Worm (Caenorhabditis elegans): ENCODE results near the gene skpo-1.

Gene skpo-1

DNA sequence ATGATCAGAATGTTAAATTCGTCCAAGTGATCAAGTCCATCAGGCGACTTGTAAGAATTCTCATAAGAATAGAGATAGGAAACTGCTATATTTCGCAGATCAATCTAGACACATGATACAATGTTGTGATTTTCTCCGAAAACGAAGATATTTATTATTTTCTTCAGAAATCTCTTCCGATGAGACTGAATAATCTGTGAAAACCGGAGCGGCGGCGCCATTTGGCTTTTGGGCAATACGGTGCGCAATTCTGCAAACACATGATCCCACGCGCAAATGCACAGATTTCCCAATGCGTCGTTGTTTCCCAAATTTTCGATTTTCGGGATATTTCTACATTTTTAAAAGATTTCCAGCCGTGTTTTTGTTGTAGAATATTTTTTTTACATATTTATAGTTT is 37.5 kb upstream of the skpo-1 start (continued):
- peak; percentile 31 for TF ChIP-seq nhr-19 (GFP tag; conservative IDR thresholded peaks at IDR 0.05)
- no peak for TF ChIP-seq egl-27 (tag; optimal IDR thresholded peaks at IDR 0.05)
- TF ChIP-seq aha-1 (tag; optimal IDR thresholded peaks at IDR 0.05): no peak
- TF ChIP-seq irx-1 (tag; optimal IDR thresholded peaks at IDR 0.05): peak; percentile 15
- no peak for TF ChIP-seq aly-2 (tag; optimal IDR thresholded peaks at IDR 0.05)
- TF ChIP-seq mdl-1 (tag; optimal IDR thresholded peaks at IDR 0.05): peak in 1 of 2 experiments; percentile 33
- no peak for TF ChIP-seq efl-3 (GFP tag; optimal IDR thresholded peaks at IDR 0.05)
- peak; percentile 8 for TF ChIP-seq lin-13 (GFP tag; optimal IDR thresholded peaks at IDR 0.05)
- no peak for TF ChIP-seq ceh-90 (tag; optimal IDR thresholded peaks at IDR 0.05)
- TF ChIP-seq lin-39 (tag; optimal IDR thresholded peaks at IDR 0.05): no peak
- no peak for TF ChIP-seq lir-3 (tag; optimal IDR thresholded peaks at IDR 0.05; ENCODE audit: poor library complexity)
- TF ChIP-seq ztf-11 (tag; optimal IDR thresholded peaks at IDR 0.05): no peak
- peak; percentile 44 for TF ChIP-seq xbp-1 (tag; optimal IDR thresholded peaks at IDR 0.05)
- TF ChIP-seq mep-1 (tag; optimal IDR thresholded peaks at IDR 0.05): peak; percentile 65
- no peak for TF ChIP-seq nhr-28 (tag; optimal IDR thresholded peaks at IDR 0.05)
- TF ChIP-seq lsy-2 (tag; optimal IDR thresholded peaks at IDR 0.05): peak; percentile 85 to 95
- TF ChIP-seq tlp-1 (tag; optimal IDR thresholded peaks at IDR 0.05): no peak
- no peak for TF ChIP-seq zag-1 (tag; optimal IDR thresholded peaks at IDR 0.05)
- TF ChIP-seq ceh-8 (GFP tag; optimal IDR thresholded peaks at IDR 0.05): no peak
- no peak for TF ChIP-seq vab-15 (tag; optimal IDR thresholded peaks at IDR 0.05)
- TF ChIP-seq sox-4 (tag; optimal IDR thresholded peaks at IDR 0.05): no peak
- TF ChIP-seq hlh-4 (tag; optimal IDR thresholded peaks at IDR 0.05): no peak
- TF ChIP-seq blmp-1 (tag; optimal IDR thresholded peaks at IDR 0.05): peak; percentile 63
- peak; percentile 90 for TF ChIP-seq F16B12.6 (tag; optimal IDR thresholded peaks at IDR 0.05)
- TF ChIP-seq nhr-85 (tag): peak; percentile 82
- no peak for TF ChIP-seq nhr-77 (tag; optimal IDR thresholded peaks at IDR 0.05)
- TF ChIP-seq fkh-4 (tag; optimal IDR thresholded peaks at IDR 0.05; ENCODE audit: borderline replicate concordance): no peak
- no peak for TF ChIP-seq grh-1 (GFP tag; IDR thresholded peaks at IDR 0.05)
- peak; percentile 48 for TF ChIP-seq lin-14 (GFP tag; optimal IDR thresholded peaks at IDR 0.05)
- peak; percentile 2 for TF ChIP-seq C16A3.4 (tag; optimal IDR thresholded peaks at IDR 0.05)
- no peak for TF ChIP-seq Y116A8C.19 (tag; optimal IDR thresholded peaks at IDR 0.05; ENCODE audit: borderline replicate concordance)
- peak; percentile 0 for TF ChIP-seq lin-15B (tag; optimal IDR thresholded peaks at IDR 0.05)
- peak; percentile 54 for TF ChIP-seq snu-23 (GFP tag; optimal IDR thresholded peaks at IDR 0.05)
- TF ChIP-seq zip-4 (GFP tag; optimal IDR thresholded peaks at IDR 0.05): no peak

DNA sequence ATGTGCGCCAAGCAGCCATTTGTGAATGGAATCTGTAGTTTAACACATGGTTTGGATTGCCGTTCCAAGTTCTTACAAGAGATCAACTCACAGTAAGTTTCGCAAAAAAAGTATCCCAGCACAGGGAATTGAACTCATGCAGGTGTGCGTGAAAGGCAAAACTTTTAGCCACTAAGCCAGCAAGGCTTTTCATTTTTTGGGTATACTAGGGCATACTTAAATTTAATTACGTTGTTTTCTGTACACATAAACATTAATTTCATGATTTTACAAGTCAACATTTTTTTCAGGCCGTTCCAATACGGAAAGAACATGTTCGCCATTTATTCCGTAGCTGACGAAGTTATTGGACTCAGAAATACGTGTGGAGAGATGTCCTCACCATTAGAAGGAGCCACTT is 36.9 kb upstream of the skpo-1 start:
- no peak for TF ChIP-seq fos-1 (tag; optimal IDR thresholded peaks at IDR 0.05)
- no peak for TF ChIP-seq efl-1 (optimal IDR thresholded peaks at IDR 0.05)
- TF ChIP-seq efl-1 (GFP tag; optimal IDR thresholded peaks at IDR 0.05 in 1 of 2): peak in 1 of 2 experiments; percentile 91
- no peak for TF ChIP-seq ces-1 (GFP tag; optimal IDR thresholded peaks at IDR 0.05)
- TF ChIP-seq ztf-4 (tag; optimal IDR thresholded peaks at IDR 0.05): no peak
- TF ChIP-seq C04F5.9 (tag; optimal IDR thresholded peaks at IDR 0.05): no peak
- TF ChIP-seq lsy-2 (tag; optimal IDR thresholded peaks at IDR 0.05): peak in 1 of 2 experiments; percentile 16
- no peak for TF ChIP-seq C34B4.2 (tag; optimal IDR thresholded peaks at IDR 0.05)
- no peak for TF ChIP-seq isw-1 (GFP tag; IDR thresholded peaks at IDR 0.05)
- TF ChIP-seq nhr-76 (tag; optimal IDR thresholded peaks at IDR 0.05): no peak
- no peak for TF ChIP-seq hlh-17 (GFP tag; optimal IDR thresholded peaks at IDR 0.05; ENCODE audit: borderline replicate concordance)
- no peak for TF ChIP-seq egl-27 (tag; optimal IDR thresholded peaks at IDR 0.05)
- TF ChIP-seq F16B12.6 (tag; optimal IDR thresholded peaks at IDR 0.05): peak; percentile 0
- no peak for TF ChIP-seq ceh-88 (GFP tag; IDR thresholded peaks at IDR 0.05)
- no peak for TF ChIP-seq tlp-1 (tag; optimal IDR thresholded peaks at IDR 0.05)
- no peak for TF ChIP-seq dpl-1 (GFP tag; optimal IDR thresholded peaks at IDR 0.05)
- no peak for TF ChIP-seq egl-13 (tag; optimal IDR thresholded peaks at IDR 0.05)
- TF ChIP-seq jun-1 (tag; optimal IDR thresholded peaks at IDR 0.05): no peak

Measured in whole organism, L1 larva.